Worm (Caenorhabditis elegans): ENCODE data around the gene ZC317.6.

Gene ZC317.6

DNA sequence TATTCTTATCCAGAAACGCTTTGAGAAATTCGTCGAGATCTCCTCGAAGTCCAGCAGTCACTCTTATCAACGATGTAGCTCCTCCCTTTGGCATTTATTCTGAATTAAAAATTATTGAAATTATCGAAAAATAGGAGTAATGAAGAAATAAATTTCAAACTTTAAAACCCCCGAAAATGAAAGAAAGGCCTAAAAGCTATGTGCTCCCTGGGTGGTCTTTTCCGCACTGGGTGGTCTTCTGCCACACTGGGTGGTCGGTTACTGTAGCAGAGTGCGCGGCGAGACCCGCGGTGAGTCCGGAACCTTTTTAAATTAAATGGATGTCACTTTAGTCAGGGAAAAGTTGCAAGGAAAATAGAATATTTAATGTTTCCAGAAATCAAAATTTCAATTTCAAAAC, 29.3 kb downstream of the ZC317.6 start, which contains the start of gene snpc-1.3:
snpc-1.3 (minus strand) TSS at position 101 of the 400 bp plus-strand sequence.
- TF ChIP-seq ztf-4 (tag; optimal IDR thresholded peaks at IDR 0.05) = no peak
- no peak for TF ChIP-seq lin-11 (tag; optimal IDR thresholded peaks at IDR 0.05)

DNA sequence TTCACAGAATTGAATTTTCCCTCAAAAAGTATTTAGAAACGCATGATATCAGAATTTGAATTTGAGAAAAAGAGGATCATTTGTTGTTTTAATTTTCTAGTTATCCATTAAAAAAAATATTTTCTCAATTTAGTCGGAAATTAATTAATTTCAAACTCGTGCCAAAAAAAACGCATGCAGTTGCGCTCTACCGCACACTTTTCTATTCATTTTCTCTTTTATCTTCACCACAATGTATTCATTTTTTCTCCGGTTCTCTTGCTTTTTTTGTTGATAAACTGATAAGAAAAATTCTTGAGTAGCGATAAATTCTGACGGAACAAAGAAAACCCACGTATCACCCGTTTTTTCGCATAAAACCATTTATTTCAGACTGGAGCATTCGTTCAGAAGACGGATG, 35.4 kb downstream of the ZC317.6 start, which contains the start of gene acl-6:
acl-6 (plus strand) TSS at position 367 of the 400 bp plus-strand sequence.
- TF ChIP-seq egl-27 (tag; optimal IDR thresholded peaks at IDR 0.05) (peak; percentile 37), dmd-4 (tag; optimal IDR thresholded peaks at IDR 0.05) (no peak), elt-1 (tag; optimal IDR thresholded peaks at IDR 0.05) (no peak), aly-2 (tag; optimal IDR thresholded peaks at IDR 0.05) (no peak), R02D3.7 (tag; optimal IDR thresholded peaks at IDR 0.05) (no peak), ztf-11 (tag; optimal IDR thresholded peaks at IDR 0.05) (no peak), mdl-1 (tag; optimal IDR thresholded peaks at IDR 0.05) (no peak), skn-1 (tag; optimal IDR thresholded peaks at IDR 0.05) (peak; percentile 64), unc-39 (tag; optimal IDR thresholded peaks at IDR 0.05) (no peak), lsy-2 (tag; optimal IDR thresholded peaks at IDR 0.05) (peak in 1 of 2 experiments; percentile 70), ZK546.5 (tag; optimal IDR thresholded peaks at IDR 0.05) (no peak), mbf-1 (tag; optimal IDR thresholded peaks at IDR 0.05) (no peak), fos-1 (tag; optimal IDR thresholded peaks at IDR 0.05) (peak; percentile 94), nhr-77 (tag; optimal IDR thresholded peaks at IDR 0.05) (no peak), nhr-11 (tag; optimal IDR thresholded peaks at IDR 0.05) (no peak), C34F6.9 (tag; optimal IDR thresholded peaks at IDR 0.05) (peak; percentile 75), unc-62 (GFP tag; optimal IDR thresholded peaks at IDR 0.05) (no peak), nhr-25 (tag; optimal IDR thresholded peaks at IDR 0.05) (no peak), snpc-4 (tag; optimal IDR thresholded peaks at IDR 0.05) (no peak), sma-9 (GFP tag; optimal IDR thresholded peaks at IDR 0.05) (peak; percentile 80), sma-9 (tag; optimal IDR thresholded peaks at IDR 0.05) (no peak), lin-39 (tag; optimal IDR thresholded peaks at IDR 0.05) (no peak), blmp-1 (tag; optimal IDR thresholded peaks at IDR 0.05; ENCODE audit: insufficient read depth) (no peak), crh-2 (tag; optimal IDR thresholded peaks at IDR 0.05) (peak; percentile 75), alr-1 (tag; optimal IDR thresholded peaks at IDR 0.05) (no peak), nhr-23 (tag; optimal IDR thresholded peaks at IDR 0.05) (no peak), elt-3 (tag; optimal IDR thresholded peaks at IDR 0.05) (no peak), nhr-237 (tag; optimal IDR thresholded peaks at IDR 0.05) (no peak), nhr-21 (tag; optimal IDR thresholded peaks at IDR 0.05) (no peak), ceh-82 (tag; optimal IDR thresholded peaks at IDR 0.05) (no peak), F13H6.1 (tag; optimal IDR thresholded peaks at IDR 0.05) (no peak), ztf-4 (tag; optimal IDR thresholded peaks at IDR 0.05) (no peak), nhr-129 (tag; optimal IDR thresholded peaks at IDR 0.05) (peak; percentile 25), sem-4 (tag; optimal IDR thresholded peaks at IDR 0.05) (no peak), sma-3 (GFP tag; optimal IDR thresholded peaks at IDR 0.05) (peak; percentile 54), ztf-1 (GFP tag; conservative IDR thresholded peaks at IDR 0.05) (no peak), nhr-10 (tag; optimal IDR thresholded peaks at IDR 0.05) (no peak), ceh-16 (tag; optimal IDR thresholded peaks at IDR 0.05) (no peak), zag-1 (tag; optimal IDR thresholded peaks at IDR 0.05) (no peak), Y55F3AM.14 (GFP tag; optimal IDR thresholded peaks at IDR 0.05) (no peak), mab-5 (tag; optimal IDR thresholded peaks at IDR 0.05) (no peak), gmeb-1 (tag; optimal IDR thresholded peaks at IDR 0.05) (peak; percentile 91), unc-55 (GFP tag; optimal IDR thresholded peaks at IDR 0.05) (peak; percentile 66), lin-13 (GFP tag; optimal IDR thresholded peaks at IDR 0.05) (peak; percentile 37), lin-11 (tag; optimal IDR thresholded peaks at IDR 0.05) (no peak), nhr-12 (tag; optimal IDR thresholded peaks at IDR 0.05) (no peak), nhr-6 (tag; optimal IDR thresholded peaks at IDR 0.05) (no peak), peb-1 (tag; optimal IDR thresholded peaks at IDR 0.05) (no peak), ama-1 (optimal IDR thresholded peaks at IDR 0.05) (no peak)
